Fruit fly (Drosophila melanogaster) whole organism, adult: Measurements from ENCODE around the gene Cad89D.

Experiments
- CG11617 ChIP-seq: fragments of 200-800 bp; sonication (Bioruptor generic); optimal IDR thresholded peaks from 2 replicates; lab custom pipeline; 2017; ENCODE audit warnings: mild to moderate bottlenecking, missing biosample characterization, missing genetic modification reagents, missing genetic modification characterization
- CG12768 ChIP-seq: fragments of 200-800 bp; sonication (Bioruptor generic); optimal IDR thresholded peaks from 2 replicates; lab custom pipeline; 2017; ENCODE audit warnings: missing biosample characterization, missing genetic modification characterization, mild to moderate bottlenecking, moderate library complexity, missing genetic modification reagents
- CG14711 ChIP-seq: fragments of 200-800 bp; sonication (Bioruptor generic); optimal IDR thresholded peaks from 2 replicates; lab custom pipeline; 2018; ENCODE audit warnings: missing biosample characterization, mild to moderate bottlenecking, missing genetic modification characterization, moderate library complexity
- CG1620 ChIP-seq: fragments of 200-800 bp; sonication (Bioruptor generic); optimal IDR thresholded peaks from 2 replicates; lab custom pipeline; 2016; ENCODE audit warnings: missing biosample characterization, missing genetic modification characterization
- CG33017 ChIP-seq: fragments of 200-800 bp; sonication (Bioruptor generic); optimal IDR thresholded peaks from 2 replicates; lab custom pipeline; 2018; ENCODE audit warnings: missing biosample characterization, mild to moderate bottlenecking, missing genetic modification characterization, moderate library complexity
- CG5204 ChIP-seq: fragments of 200-800 bp; sonication (Bioruptor generic); optimal IDR thresholded peaks from 2 replicates; lab custom pipeline; 2016; ENCODE audit warnings: missing biosample characterization, missing genetic modification characterization
- CG7045 ChIP-seq: fragments of 200-800 bp; sonication (Bioruptor generic); optimal IDR thresholded peaks from 2 replicates; lab custom pipeline; 2017; ENCODE audit warnings: missing biosample characterization, mild to moderate bottlenecking, missing genetic modification characterization
- CG7101 ChIP-seq: fragments of 200-800 bp; sonication (Bioruptor generic); optimal IDR thresholded peaks from 2 replicates; lab custom pipeline; 2018; ENCODE audit warnings: missing biosample characterization, mild to moderate bottlenecking, missing genetic modification characterization, moderate library complexity
- Clk ChIP-seq: fragments of 200-800 bp; sonication (Bioruptor generic); optimal IDR thresholded peaks from 2 replicates; lab custom pipeline; 2017; ENCODE audit warnings: missing biosample characterization, missing genetic modification characterization
- Crg-1 ChIP-seq: fragments of 200-800 bp; sonication (Bioruptor generic); optimal IDR thresholded peaks from 2 replicates; lab custom pipeline; 2016; ENCODE audit warnings: missing biosample characterization, missing genetic modification characterization
- Hr96 ChIP-seq: fragments of 200-800 bp; sonication (Bioruptor generic); optimal IDR thresholded peaks from 2 replicates; lab custom pipeline; 2016; ENCODE audit warnings: missing biosample characterization, missing genetic modification characterization
- Mnt ChIP-seq: fragments of 200-800 bp; sonication (Bioruptor generic); optimal IDR thresholded peaks from 2 replicates; lab custom pipeline; 2016; ENCODE audit warnings: missing biosample characterization, mild to moderate bottlenecking, missing genetic modification characterization
- bab1 ChIP-seq: fragments of 200-800 bp; sonication (Bioruptor generic); optimal IDR thresholded peaks from 3 replicates; lab custom pipeline; 2019; ENCODE audit warnings: missing biosample characterization, mild to moderate bottlenecking, missing genetic modification characterization, moderate library complexity
- cic ChIP-seq: fragments of 200-800 bp; sonication (Bioruptor generic); optimal IDR thresholded peaks from 2 replicates; lab custom pipeline; 2017; ENCODE audit warnings: missing biosample characterization, mild to moderate bottlenecking, missing genetic modification characterization, moderate library complexity
- cnc ChIP-seq, 2 experiments: fragments of >200 bp; optimal IDR thresholded peaks; 2 replicates each; lab custom pipeline; 2017
- kay ChIP-seq: fragments of 200-800 bp; sonication (Bioruptor generic); peaks from one replicate; lab custom pipeline; 2016; ENCODE audit warnings: missing biosample characterization, missing genetic modification characterization, borderline replicate concordance
- ovo ChIP-seq: fragments of 200-800 bp; sonication (Bioruptor generic); optimal IDR thresholded peaks from 2 replicates; lab custom pipeline; 2016; ENCODE audit warnings: missing biosample characterization, missing genetic modification characterization
- pad ChIP-seq: fragments of 200-800 bp; sonication (Bioruptor generic); optimal IDR thresholded peaks from 3 replicates; lab custom pipeline; 2017; ENCODE audit warnings: missing biosample characterization, missing genetic modification characterization, mild to moderate bottlenecking, moderate library complexity, missing genetic modification reagents
- tj ChIP-seq: fragments of 200-800 bp; sonication (Bioruptor generic); optimal IDR thresholded peaks from 3 replicates; lab custom pipeline; 2017; ENCODE audit warnings: missing biosample characterization, mild to moderate bottlenecking, missing genetic modification characterization, moderate library complexity
- toe ChIP-seq: fragments of 200-800 bp; sonication (Bioruptor generic); optimal IDR thresholded peaks from 2 replicates; lab custom pipeline; 2016; ENCODE audit warnings: missing biosample characterization, missing genetic modification characterization

Gene Cad89D

dm6 chr3R:16483877-16484417 is 11.3 kb downstream of the Cad89D start, which contains the start of gene Der-2:
Gene Der-2 (minus strand): TSS chr3R:16484223.
- TF ChIP-seq kay (GFP tag; lab: Kevin White, UChicago) = peak; percentile 38
- peak; percentile 22 for TF ChIP-seq bab1 (GFP tag; lab: Kevin White, UChicago)
- no peak for TF ChIP-seq cnc (optimal IDR thresholded peaks at IDR 0.05; lab: Kevin White, UChicago)

dm6 chr3R:16482276-16482675 is 12.9 kb downstream of the Cad89D start, which contains the start of gene Sdhaf3:
Gene Sdhaf3 (minus strand): TSS chr3R:16482452.
- TF ChIP-seq CG33017 (tag; lab: Kevin White, UChicago) (no peak), toe (GFP tag; lab: Kevin White, UChicago) (peak; percentile 13), Mnt (peak; percentile 2), tj (no peak), CG7101 (tag; lab: Kevin White, UChicago) (peak; percentile 0), Clk (GFP tag; lab: Kevin White, UChicago) (no peak), cnc (optimal IDR thresholded peaks at IDR 0.05; lab: Kevin White, UChicago) (no peak), bab1 (GFP tag; lab: Kevin White, UChicago) (no peak), kay (GFP tag; lab: Kevin White, UChicago) (peak; percentile 82), CG1620 (peak; percentile 29), ovo (no peak), CG12768 (no peak), Crg-1 (GFP tag; lab: Kevin White, UChicago) (peak; percentile 39), cic (GFP tag; lab: Kevin White, UChicago) (no peak), CG5204 (GFP tag; lab: Kevin White, UChicago) (peak; percentile 15), CG14711 (no peak), CG7045 (GFP tag; lab: Kevin White, UChicago) (no peak), Hr96 (GFP tag; lab: Kevin White, UChicago) (no peak), CG11617 (GFP tag; lab: Kevin White, UChicago) (no peak), pad (GFP tag; lab: Kevin White, UChicago) (no peak)

dm6 chr3R:16480995-16481394 is 14.2 kb downstream of the Cad89D start, which contains the start of gene Dhfr:
Gene Dhfr (plus strand): TSS chr3R:16481167.
- TF ChIP-seq tj (no peak), ovo (no peak)

- TF ChIP-seq CG7101 (tag; lab: Kevin White, UChicago) = no peak
Measured at dm6 chr3R:16477033-16477432, 18.2 kb downstream of the Cad89D start, which contains the start of gene Gyc89Db. Gene Gyc89Db (plus strand): TSS chr3R:16477110.

dm6 chr3R:16476472-16476871 is 18.8 kb downstream of the Cad89D start:
- TF ChIP-seq CG7045 (GFP tag; lab: Kevin White, UChicago) (no peak), Clk (GFP tag; lab: Kevin White, UChicago) (no peak), pad (GFP tag; lab: Kevin White, UChicago) (no peak), CG14711 (no peak), CG5204 (GFP tag; lab: Kevin White, UChicago) (no peak), toe (GFP tag; lab: Kevin White, UChicago) (no peak)

dm6 chr3R:16472301-16472700 is 22.9 kb downstream of the Cad89D start, which contains the start of gene Gyc89Da:
Gene Gyc89Da (plus strand): TSS chr3R:16472601.
- TF ChIP-seq Hr96 (GFP tag; lab: Kevin White, UChicago) (no peak), ovo (no peak), tj (no peak), cnc (optimal IDR thresholded peaks at IDR 0.05; lab: Kevin White, UChicago) (no peak), cic (GFP tag; lab: Kevin White, UChicago) (no peak), CG33017 (tag; lab: Kevin White, UChicago) (no peak)

dm6 chr3R:16469501-16470263 is 25.5 kb downstream of the Cad89D start, which contains the start of the genes CG42232 and CSN5:
Gene CG42232 (minus strand): TSS chr3R:16469663.
Gene CSN5 (plus strand): TSS chr3R:16470099.
- peak; percentile 49 for TF ChIP-seq CG14711
- TF ChIP-seq toe (GFP tag; lab: Kevin White, UChicago) = peak; percentile 68
- TF ChIP-seq CG11617 (GFP tag; lab: Kevin White, UChicago) = peak; percentile 63
- TF ChIP-seq pad (GFP tag; lab: Kevin White, UChicago) = peak; percentile 11
- TF ChIP-seq CG5204 (GFP tag; lab: Kevin White, UChicago) = peak; percentile 53
- TF ChIP-seq cnc (optimal IDR thresholded peaks at IDR 0.05; lab: Kevin White, UChicago) = no peak
- no peak for TF ChIP-seq Clk (GFP tag; lab: Kevin White, UChicago)
- peak; percentile 35 for TF ChIP-seq CG12768
- TF ChIP-seq CG7045 (GFP tag; lab: Kevin White, UChicago) = peak; percentile 31
- peak; percentile 23 for TF ChIP-seq ovo
- peak; percentile 40 for TF ChIP-seq CG1620
- no peak for TF ChIP-seq CG33017 (tag; lab: Kevin White, UChicago)
- peak; percentile 48 for TF ChIP-seq bab1 (GFP tag; lab: Kevin White, UChicago)
- TF ChIP-seq kay (GFP tag; lab: Kevin White, UChicago) = no peak
- TF ChIP-seq Hr96 (GFP tag; lab: Kevin White, UChicago) = peak; percentile 31
- peak; percentile 34 for TF ChIP-seq CG7101 (tag; lab: Kevin White, UChicago)
- TF ChIP-seq Mnt = no peak
- no peak for TF ChIP-seq cic (GFP tag; lab: Kevin White, UChicago)
- TF ChIP-seq tj = peak; percentile 5
- no peak for TF ChIP-seq Crg-1 (GFP tag; lab: Kevin White, UChicago)
